Worm (Caenorhabditis elegans) whole organism, L1 larva: ENCODE results near the gene spl-3.

Source experiments
- C04F5.9 ChIP-seq: sonication (generic microtip); optimal IDR thresholded peaks from 2 replicates; lab custom pipeline; 2016; ENCODE audit warnings: missing genetic modification characterization, missing compliant biosample characterization
- Y116A8C.19 ChIP-seq: sonication (generic microtip); optimal IDR thresholded peaks from 2 replicates; lab custom pipeline; 2016; ENCODE audit warnings: missing compliant biosample characterization, missing genetic modification characterization, borderline replicate concordance
- aha-1 ChIP-seq: fragments of 150-350 bp; optimal IDR thresholded peaks from 2 replicates; lab custom pipeline; 2014; ENCODE audit warnings: missing biosample characterization, missing genetic modification characterization
- alr-1 ChIP-seq: fragments of 200-800 bp; sonication (Bioruptor generic); optimal IDR thresholded peaks from 2 replicates; lab custom pipeline; 2018; ENCODE audit warnings: borderline replicate concordance, mild to moderate bottlenecking, missing genetic modification characterization, missing compliant biosample characterization
- aly-2 ChIP-seq: fragments of 150-350 bp; optimal IDR thresholded peaks from 2 replicates; lab custom pipeline; 2014; ENCODE audit warnings: missing biosample characterization, missing genetic modification characterization
- blmp-1 ChIP-seq: fragments of 150-350 bp; optimal IDR thresholded peaks from 2 replicates; lab custom pipeline; 2014; ENCODE audit warnings: missing biosample characterization, missing genetic modification characterization
- ceh-63 ChIP-seq: fragments of 200-800 bp; sonication (Bioruptor generic); optimal IDR thresholded peaks from 2 replicates; lab custom pipeline; 2018; ENCODE audit warnings: mild to moderate bottlenecking, missing genetic modification characterization, missing compliant biosample characterization
- ceh-8 ChIP-seq: fragments of 200-800 bp; sonication (Bioruptor generic); optimal IDR thresholded peaks from 2 replicates; lab custom pipeline; 2018; ENCODE audit warnings: mild to moderate bottlenecking, missing genetic modification characterization, moderate library complexity, missing compliant biosample characterization
- ceh-82 ChIP-seq, 3 experiments: fragments of 150-350 bp in 1 of 3; sonication (generic microtip) in 2 of 3; optimal IDR thresholded peaks; 2 replicates each; lab custom pipeline; 2014 to 2017; ENCODE audit warnings: missing biosample characterization in 3 of 3, missing genetic modification characterization in 3 of 3
- ceh-88 ChIP-seq: fragments of 200-800 bp; sonication (Bioruptor generic); IDR thresholded peaks from 2 replicates; pipeline ENCODE4 v1.3.6; 2022; ENCODE audit warnings: missing genetic modification characterization, missing compliant biosample characterization
- ces-1 ChIP-seq: fragments of 150-350 bp; optimal IDR thresholded peaks from 2 replicates; lab custom pipeline; 2014; ENCODE audit warnings: missing biosample characterization, missing genetic modification reagents, missing genetic modification characterization
- efl-1 ChIP-seq, 4 experiments: fragments of 150-350 bp; optimal IDR thresholded peaks in 3 of 4; peaks in 1 of 4; 1 replicate in 1 of 4; 2 replicates in 3 of 4; lab custom pipeline; 2014; ENCODE audit warnings: missing biosample characterization in 2 of 4, missing genetic modification characterization in 2 of 4, missing genetic modification reagents in 2 of 4
- efl-3 ChIP-seq: fragments of 200-800 bp; sonication (Bioruptor generic); optimal IDR thresholded peaks from 2 replicates; lab custom pipeline; 2018; ENCODE audit warnings: mild to moderate bottlenecking, missing genetic modification characterization, missing compliant biosample characterization
- elt-2 ChIP-seq: sonication (generic microtip); optimal IDR thresholded peaks from 2 replicates; lab custom pipeline; 2016; ENCODE audit warnings: missing genetic modification characterization, mild to moderate bottlenecking, inconsistent platforms, missing compliant biosample characterization, missing genetic modification reagents
- elt-3 ChIP-seq, 6 experiments: fragments of 150-350 bp in 1 of 6; sonication (generic microtip); optimal IDR thresholded peaks; 2 replicates each; lab custom pipeline; 2017 to 2018; ENCODE audit warnings: missing biosample characterization in 6 of 6, missing genetic modification characterization in 6 of 6, inconsistent platforms in 1 of 6
- ets-5 ChIP-seq: fragments of 200-800 bp; sonication (Bioruptor generic); IDR thresholded peaks from 2 replicates; pipeline ENCODE4 v1.3.6; 2022; ENCODE audit warnings: missing genetic modification characterization, missing compliant biosample characterization
- fkh-10 ChIP-seq: sonication (generic microtip); optimal IDR thresholded peaks from 2 replicates; lab custom pipeline; 2017; ENCODE audit warnings: missing biosample characterization, missing genetic modification reagents, missing genetic modification characterization
- fkh-8 ChIP-seq: sonication (generic microtip); optimal IDR thresholded peaks from 2 replicates; lab custom pipeline; 2016; ENCODE audit warnings: mild to moderate bottlenecking, missing genetic modification characterization, missing compliant biosample characterization
- grh-1 ChIP-seq: fragments of 200-800 bp; sonication (Bioruptor generic); IDR thresholded peaks from 2 replicates; pipeline ENCODE4 v1.3.6; 2022; ENCODE audit warnings: missing genetic modification reagents, missing genetic modification characterization, missing compliant biosample characterization
- irx-1 ChIP-seq: sonication (generic microtip); optimal IDR thresholded peaks from 2 replicates; lab custom pipeline; 2016; ENCODE audit warnings: missing genetic modification characterization, missing compliant biosample characterization
- lin-14 ChIP-seq: fragments of 200-800 bp; sonication (Bioruptor generic); optimal IDR thresholded peaks from 2 replicates; lab custom pipeline; 2018; ENCODE audit warnings: mild to moderate bottlenecking, missing genetic modification characterization, moderate library complexity, missing compliant biosample characterization
- lin-15B ChIP-seq: fragments of 150-350 bp; sonication (generic microtip); optimal IDR thresholded peaks from 3 replicates; lab custom pipeline; 2014; ENCODE audit warnings: missing biosample characterization, missing genetic modification characterization
- lin-39 ChIP-seq: fragments of 150-350 bp; optimal IDR thresholded peaks from 2 replicates; lab custom pipeline; 2014; ENCODE audit warnings: missing biosample characterization, missing genetic modification reagents, missing genetic modification characterization
- lsy-2 ChIP-seq, 2 experiments: fragments of 150-350 bp; optimal IDR thresholded peaks; 2 replicates each; lab custom pipeline; 2014; ENCODE audit warnings: missing biosample characterization in 2 of 2, missing genetic modification characterization in 2 of 2
- mef-2 ChIP-seq: fragments of 150-350 bp; optimal IDR thresholded peaks from 2 replicates; lab custom pipeline; 2014; ENCODE audit warnings: missing biosample characterization, missing genetic modification characterization
- mep-1 ChIP-seq: fragments of 150-350 bp; optimal IDR thresholded peaks from 2 replicates; lab custom pipeline; 2014; ENCODE audit warnings: missing biosample characterization, missing genetic modification characterization
- nhr-19 ChIP-seq: fragments of 200-800 bp; sonication (Bioruptor generic); conservative IDR thresholded peaks from 2 replicates; pipeline ENCODE4 v1.3.6; 2022; ENCODE audit warnings: missing genetic modification characterization, missing compliant biosample characterization
- nhr-20 ChIP-seq: sonication (generic microtip); optimal IDR thresholded peaks from 2 replicates; lab custom pipeline; 2016; ENCODE audit warnings: mild to moderate bottlenecking, missing genetic modification characterization, missing compliant biosample characterization
- nhr-28 ChIP-seq: fragments of 150-350 bp; optimal IDR thresholded peaks from 2 replicates; lab custom pipeline; 2014; ENCODE audit warnings: missing biosample characterization, missing genetic modification characterization
- nhr-71 ChIP-seq: sonication (generic microtip); optimal IDR thresholded peaks from 2 replicates; lab custom pipeline; 2016; ENCODE audit warnings: mild to moderate bottlenecking, missing genetic modification characterization, moderate library complexity, missing compliant biosample characterization
- nhr-76 ChIP-seq: sonication (generic microtip); optimal IDR thresholded peaks from 2 replicates; lab custom pipeline; 2017; ENCODE audit warnings: missing biosample characterization, missing genetic modification characterization
- nhr-85 ChIP-seq: sonication (generic microtip); peaks from one replicate; lab custom pipeline; 2016; ENCODE audit warnings: missing genetic modification characterization, inconsistent platforms, missing compliant biosample characterization
- nhr-90 ChIP-seq: sonication (generic microtip); optimal IDR thresholded peaks from 2 replicates; lab custom pipeline; 2016; ENCODE audit warnings: mild to moderate bottlenecking, missing genetic modification characterization, missing compliant biosample characterization; ENCODE audit not compliant: poor library complexity
- pag-3 ChIP-seq: sonication (generic microtip); optimal IDR thresholded peaks from 2 replicates; lab custom pipeline; 2017; ENCODE audit warnings: missing genetic modification characterization, mild to moderate bottlenecking, missing compliant biosample characterization, antibody characterized with exemption, borderline replicate concordance; ENCODE audit not compliant: insufficient read depth
- pqm-1 ChIP-seq: sonication (generic microtip); optimal IDR thresholded peaks from 3 replicates; lab custom pipeline; 2017; ENCODE audit warnings: missing biosample characterization, missing genetic modification characterization
- rnt-1 ChIP-seq: sonication (generic microtip); optimal IDR thresholded peaks from 2 replicates; lab custom pipeline; 2016; ENCODE audit warnings: mild to moderate bottlenecking, missing genetic modification characterization, moderate library complexity, missing compliant biosample characterization
- skn-1 ChIP-seq: fragments of 150-350 bp; optimal IDR thresholded peaks from 2 replicates; lab custom pipeline; 2014; ENCODE audit warnings: missing biosample characterization, missing genetic modification characterization
- snpc-4 ChIP-seq: fragments of 150-350 bp; optimal IDR thresholded peaks from 2 replicates; lab custom pipeline; 2014; ENCODE audit warnings: missing biosample characterization, missing genetic modification characterization
- snu-23 ChIP-seq: sonication (generic microtip); optimal IDR thresholded peaks from 2 replicates; lab custom pipeline; 2016; ENCODE audit warnings: missing genetic modification characterization, missing compliant biosample characterization
- sup-37 ChIP-seq: fragments of 200-800 bp; sonication (Bioruptor generic); optimal IDR thresholded peaks from 2 replicates; lab custom pipeline; 2018; ENCODE audit warnings: mild to moderate bottlenecking, missing genetic modification characterization, missing compliant biosample characterization
- swsn-7 ChIP-seq: sonication (generic microtip); optimal IDR thresholded peaks from 2 replicates; lab custom pipeline; 2016; ENCODE audit warnings: missing genetic modification characterization, missing compliant biosample characterization
- tbx-2 ChIP-seq: sonication (generic microtip); optimal IDR thresholded peaks from 2 replicates; lab custom pipeline; 2016; ENCODE audit warnings: missing genetic modification characterization, missing compliant biosample characterization
- unc-130 ChIP-seq: fragments of 150-350 bp; optimal IDR thresholded peaks from 2 replicates; lab custom pipeline; 2017; ENCODE audit warnings: missing biosample characterization, missing genetic modification characterization, inconsistent platforms
- ztf-11 ChIP-seq, 2 experiments: sonication (generic microtip); optimal IDR thresholded peaks; 2 replicates each; lab custom pipeline; 2016 to 2017; ENCODE audit warnings: missing genetic modification characterization in 2 of 2, missing biosample characterization in 1 of 2, missing compliant biosample characterization in 1 of 2
- ztf-4 ChIP-seq: fragments of 150-350 bp; optimal IDR thresholded peaks from 2 replicates; lab custom pipeline; 2014; ENCODE audit warnings: missing biosample characterization, missing genetic modification characterization

spl-3 gene

DNA sequence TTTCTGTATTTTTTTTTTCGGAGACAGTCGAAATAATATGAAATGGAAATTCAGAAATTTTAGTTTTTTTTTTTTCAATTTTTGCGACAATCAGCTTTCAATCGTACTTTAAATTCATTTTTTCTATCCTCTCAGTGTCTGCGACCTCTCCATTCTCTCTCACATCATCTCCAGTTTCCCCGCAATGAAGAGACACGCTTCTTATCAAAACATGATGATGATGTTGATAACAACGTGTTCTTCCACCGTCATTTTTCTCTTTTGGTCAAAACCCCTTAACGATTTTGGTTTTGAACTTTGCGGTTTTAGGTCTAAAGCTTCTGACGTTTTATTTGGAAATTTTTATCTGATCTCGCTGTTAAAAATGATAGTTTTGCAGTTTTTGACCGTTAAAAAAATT lies 16.5 kb downstream of the spl-3 start:
- peak in 1 of 6 experiments; percentile 64 for TF ChIP-seq elt-3 (tag; optimal IDR thresholded peaks at IDR 0.05; lab: Kevin White, UChicago)
- TF ChIP-seq blmp-1 (tag; lab: Kevin White, UChicago): peak; percentile 50
- TF ChIP-seq aly-2 (tag; lab: Kevin White, UChicago): no peak

DNA sequence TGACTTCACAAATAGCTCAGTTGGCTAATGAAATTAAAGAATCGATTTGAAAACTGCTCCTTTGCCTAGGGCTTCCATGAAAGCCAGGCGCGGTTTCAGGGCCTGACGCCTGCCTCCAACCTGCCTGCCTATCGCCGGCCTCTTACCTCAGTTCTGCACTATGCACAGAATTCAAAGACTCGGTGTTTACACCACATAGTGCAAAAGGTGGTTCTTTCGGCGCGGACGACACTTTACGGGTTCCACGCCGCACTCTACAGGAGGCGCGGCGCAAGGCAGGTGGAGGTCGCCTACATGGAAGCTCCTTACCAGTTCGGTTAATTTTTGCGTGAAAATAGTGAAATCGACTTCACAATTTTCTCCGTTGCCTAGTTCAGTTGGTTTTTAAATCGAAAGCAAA lies 16.9 kb downstream of the spl-3 start:
- TF ChIP-seq nhr-20 (no peak), nhr-85 (tag; lab: Kevin White, UChicago) (no peak), blmp-1 (tag; lab: Kevin White, UChicago) (no peak), nhr-90 (tag; lab: Kevin White, UChicago) (no peak), ces-1 (GFP tag; lab: Kevin White, UChicago) (no peak), C04F5.9 (tag; lab: Kevin White, UChicago) (no peak), unc-130 (tag; lab: Kevin White, UChicago) (no peak), sup-37 (no peak), grh-1 (GFP tag; lab: Robert Waterston, UW) (no peak), ztf-11 (tag; optimal IDR thresholded peaks at IDR 0.05; lab: Kevin White, UChicago) (no peak), lin-15B (tag; lab: Kevin White, UChicago) (no peak), ceh-88 (GFP tag; lab: Robert Waterston, UW) (no peak), efl-3 (GFP tag; lab: Kevin White, UChicago) (no peak)

DNA sequence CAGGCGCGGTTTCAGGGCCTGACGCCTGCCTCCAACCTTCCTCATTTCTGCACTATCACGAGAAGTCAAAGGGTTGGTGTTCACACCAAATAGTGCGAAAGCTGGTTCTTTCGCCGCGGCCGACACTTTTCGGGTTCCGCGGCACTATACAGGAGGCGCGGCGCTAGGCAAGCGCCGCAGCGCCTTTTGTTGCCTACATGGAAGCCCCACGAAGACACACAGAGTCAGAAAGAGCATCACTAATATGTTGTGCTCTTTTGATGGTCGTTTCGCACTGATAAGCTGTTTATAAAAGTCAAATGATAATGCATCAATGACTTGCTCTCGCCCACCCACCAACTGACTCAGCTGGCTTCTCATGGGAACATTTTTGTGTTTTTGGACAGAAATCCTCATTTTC lies 19.0 kb downstream of the spl-3 start:
- TF ChIP-seq Y116A8C.19 (no peak), elt-2 (tag; lab: Kevin White, UChicago) (peak; percentile 42), lin-39 (tag; lab: Kevin White, UChicago) (no peak), efl-1 (optimal IDR thresholded peaks at IDR 0.05; lab: Kevin White, UChicago) (no peak), efl-1 (GFP tag; optimal IDR thresholded peaks at IDR 0.05 in 1 of 2; lab: Kevin White, UChicago) (peak in 1 of 2 experiments; percentile 27), snpc-4 (peak; percentile 52)

DNA sequence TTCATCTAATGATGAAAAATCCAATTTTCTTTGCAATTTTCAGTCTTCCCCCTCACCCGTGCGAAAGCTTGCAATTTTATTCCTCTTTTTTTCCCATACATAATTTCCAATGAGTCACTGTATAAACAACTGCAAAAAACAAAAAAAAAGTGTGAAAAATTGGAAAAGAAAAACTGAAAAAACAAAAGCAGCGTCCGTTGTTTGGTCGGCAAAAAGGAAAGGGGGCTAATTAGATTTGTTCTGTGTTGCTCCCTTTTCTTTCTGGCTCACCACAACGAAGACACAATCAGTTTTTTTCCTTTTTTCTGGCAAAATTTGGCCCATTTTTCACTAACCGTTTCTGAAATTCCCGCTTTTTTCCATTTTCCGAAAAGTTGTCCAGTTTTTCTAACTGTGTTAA lies 19.5 kb downstream of the spl-3 start:
- TF ChIP-seq sup-37 (no peak), nhr-28 (tag; lab: Kevin White, UChicago) (no peak), lin-14 (GFP tag; lab: Kevin White, UChicago) (peak; percentile 36), fkh-8 (tag; lab: Kevin White, UChicago) (no peak), nhr-71 (no peak), lsy-2 (tag; optimal IDR thresholded peaks at IDR 0.05; lab: Kevin White, UChicago) (no peak), nhr-20 (no peak), pqm-1 (tag; lab: Kevin White, UChicago) (no peak), elt-2 (tag; lab: Kevin White, UChicago) (no peak), fkh-10 (peak; percentile 1), aly-2 (tag; lab: Kevin White, UChicago) (no peak)

DNA sequence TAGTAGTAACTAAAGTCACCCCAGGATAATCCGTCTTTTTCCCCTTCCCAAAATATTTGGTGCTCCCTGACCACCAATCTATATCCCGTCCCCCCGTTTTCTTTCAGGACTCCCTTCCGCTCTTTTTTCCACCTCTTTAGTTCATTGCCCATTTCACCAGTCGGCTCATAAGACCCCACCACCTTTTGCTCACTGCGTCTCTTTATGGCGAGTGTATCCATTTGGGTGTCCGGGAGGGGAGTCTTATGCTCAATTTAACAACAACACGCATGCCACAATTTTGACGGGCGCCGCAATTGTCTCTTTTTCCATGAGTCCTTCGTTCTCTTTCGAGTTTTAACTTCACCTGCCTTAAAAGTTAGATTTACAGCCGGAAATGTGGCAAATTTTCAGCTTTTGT lies 20.3 kb downstream of the spl-3 start:
- TF ChIP-seq mef-2 (no peak), skn-1 (tag; lab: Kevin White, UChicago) (peak; percentile 36), mep-1 (tag; lab: Kevin White, UChicago) (no peak), irx-1 (tag; lab: Kevin White, UChicago) (no peak), snpc-4 (peak; percentile 35), snu-23 (GFP tag; lab: Kevin White, UChicago) (peak; percentile 15), nhr-19 (GFP tag; lab: Robert Waterston, UW) (no peak), nhr-76 (no peak), tbx-2 (tag; lab: Kevin White, UChicago) (peak; percentile 14), alr-1 (tag; lab: Kevin White, UChicago) (no peak), ets-5 (GFP tag; lab: Robert Waterston, UW) (no peak), pag-3 (tag; lab: Kevin White, UChicago) (no peak), ceh-82 (tag; optimal IDR thresholded peaks at IDR 0.05; lab: Kevin White, UChicago) (peak in 1 of 3 experiments; percentile 39), aha-1 (no peak), ztf-4 (no peak), lin-14 (GFP tag; lab: Kevin White, UChicago) (peak; percentile 82), rnt-1 (tag; lab: Kevin White, UChicago) (no peak), ceh-63 (GFP tag; lab: Kevin White, UChicago) (no peak), swsn-7 (peak; percentile 4), ceh-8 (no peak), fkh-8 (tag; lab: Kevin White, UChicago) (peak; percentile 71), ceh-88 (GFP tag; lab: Robert Waterston, UW) (no peak), efl-1 (optimal IDR thresholded peaks at IDR 0.05; lab: Kevin White, UChicago) (no peak), efl-1 (GFP tag; optimal IDR thresholded peaks at IDR 0.05 in 1 of 2; lab: Kevin White, UChicago) (peak in 1 of 2 experiments; percentile 2)
